Fruit fly (Drosophila melanogaster): ENCODE results near the gene sgl.
A peak's percentile ranks its signal among the peaks of the same experiment; 100 is the strongest.

Gene sgl

dm6 chr3L:6919213-6919612, 45.3 kb downstream of the sgl start:
- TF ChIP-seq HLHmδ (GFP tag; optimal IDR thresholded peaks at IDR 0.05) (no peak), chinmo (GFP tag; IDR thresholded peaks at IDR 0.05; ENCODE audit: partially characterized antibody) (0 out of 4 replicates have a peak, but pooled peaks have one; percentile 7), Hr78 (GFP tag; optimal IDR thresholded peaks at IDR 0.05) (peak in 1 of 2 experiments; percentile 13), grn (GFP tag; optimal IDR thresholded peaks at IDR 0.05) (peak; percentile 72), tgo (GFP tag; IDR thresholded peaks at IDR 0.05) (no peak), kni (GFP tag; optimal IDR thresholded peaks at IDR 0.05) (peak; percentile 42), ttk (GFP tag; IDR thresholded peaks at IDR 0.05) (0 out of 2 replicates have a peak, but pooled peaks have one; percentile 15), crol (GFP tag; IDR thresholded peaks at IDR 0.05) (0 out of 2 replicates have a peak, but pooled peaks have one; percentile 24), CG6175 (GFP tag; IDR thresholded peaks at IDR 0.05) (peak; percentile 43; the same call in 1 of the 3 replicates), CG4707 (GFP tag; optimal IDR thresholded peaks at IDR 0.05) (peak; percentile 92), Dip3 (GFP tag; optimal IDR thresholded peaks at IDR 0.05) (no peak), cg (GFP tag; optimal IDR thresholded peaks at IDR 0.05) (no peak), CG32772 (GFP tag; IDR thresholded peaks at IDR 0.05) (no peak), Ets65A (GFP tag) (peak; percentile 11), Abd-B (GFP tag; optimal IDR thresholded peaks at IDR 0.05) (no peak), abd-A (tag; optimal IDR thresholded peaks at IDR 0.05) (peak; percentile 45), prd (optimal IDR thresholded peaks at IDR 0.05) (no peak), prd (GFP tag; IDR thresholded peaks at IDR 0.05) (no peak), vvl (GFP tag; IDR thresholded peaks at IDR 0.05) (peak; percentile 95)

- TF ChIP-seq nmo (GFP tag; optimal IDR thresholded peaks at IDR 0.05): no peak
- TF ChIP-seq HmgD (GFP tag; optimal IDR thresholded peaks at IDR 0.05): no peak
- no peak for TF ChIP-seq sim (GFP tag; IDR thresholded peaks at IDR 0.05)
- no peak for TF ChIP-seq slp2 (GFP tag; optimal IDR thresholded peaks at IDR 0.05)
- no peak for TF ChIP-seq Doc3 (GFP tag; IDR thresholded peaks at IDR 0.05; ENCODE audit: partially characterized antibody)
- TF ChIP-seq Deaf1 (tag; optimal IDR thresholded peaks at IDR 0.05): no peak
Observed at dm6 chr3L:6914776-6915175, 49.8 kb downstream of the sgl start, which contains the start of gene Prat2. Prat2 (minus strand) TSS chr3L:6914876.

- TF ChIP-seq sug (tag; optimal IDR thresholded peaks at IDR 0.05) (peak; percentile 71), tup (GFP tag; optimal IDR thresholded peaks at IDR 0.05) (no peak), Ets65A (GFP tag) (peak; percentile 60), kay (GFP tag; optimal IDR thresholded peaks at IDR 0.05) (no peak)
Observed at dm6 chr3L:6913823-6914222, 50.7 kb downstream of the sgl start.

- TF ChIP-seq Ets65A (GFP tag) (peak; percentile 77), lov (optimal IDR thresholded peaks at IDR 0.05) (no peak), lov (GFP tag; IDR thresholded peaks at IDR 0.05) (peak; percentile 45; the same call in 1 of the 3 replicates), chinmo (GFP tag; IDR thresholded peaks at IDR 0.05; ENCODE audit: partially characterized antibody) (0 out of 4 replicates have a peak, but pooled peaks have one; percentile 60), Sry-β (GFP tag; optimal IDR thresholded peaks at IDR 0.05) (no peak)
Observed at dm6 chr3L:6911219-6911618, 53.3 kb downstream of the sgl start.

All from whole organism, embryonic.